Fruit fly (Drosophila melanogaster): ENCODE results near the gene CG5114.

The CG5114 gene

dm6 chr3L:15013296-15013695, 30.7 kb downstream of the CG5114 start (continued):
- TF ChIP-seq CG3032 (tag; optimal IDR thresholded peaks at IDR 0.05), result peak; percentile 64
- no peak for TF ChIP-seq CG31627 (GFP tag; optimal IDR thresholded peaks at IDR 0.05)
- TF ChIP-seq eg (GFP tag; IDR thresholded peaks at IDR 0.05), result 0 out of 3 replicates have a peak, but pooled peaks have one; percentile 28
- TF ChIP-seq cyc (GFP tag; optimal IDR thresholded peaks at IDR 0.05), result peak; percentile 2
- TF ChIP-seq CG9139 (GFP tag; optimal IDR thresholded peaks at IDR 0.05), result no peak
- peak; percentile 60 for TF ChIP-seq CG32006 (GFP tag; optimal IDR thresholded peaks at IDR 0.05)
- TF ChIP-seq topi (GFP tag; optimal IDR thresholded peaks at IDR 0.05), result peak; percentile 3
- no peak for TF ChIP-seq fkh (GFP tag; optimal IDR thresholded peaks at IDR 0.05)
- peak; percentile 61 for TF ChIP-seq CG10669 (GFP tag; optimal IDR thresholded peaks at IDR 0.05)
- no peak for TF ChIP-seq vri (GFP tag; optimal IDR thresholded peaks at IDR 0.05)
- no peak for TF ChIP-seq esn (GFP tag; optimal IDR thresholded peaks at IDR 0.05)
- peak; percentile 51 for TF ChIP-seq svp (GFP tag)
- no peak for TF ChIP-seq Sox15 (GFP tag; optimal IDR thresholded peaks at IDR 0.05)
- peak; percentile 3 for TF ChIP-seq Met (GFP tag; optimal IDR thresholded peaks at IDR 0.05)
- peak in 1 of 2 experiments; percentile 31 for TF ChIP-seq salr (GFP tag; optimal IDR thresholded peaks at IDR 0.05)
- TF ChIP-seq CG8632 (GFP tag; optimal IDR thresholded peaks at IDR 0.05), result peak; percentile 35
- TF ChIP-seq dsx (GFP tag; optimal IDR thresholded peaks at IDR 0.05; ENCODE audit: poor library complexity, severe bottlenecking), result peak; percentile 50
- TF ChIP-seq CG6808 (GFP tag; optimal IDR thresholded peaks at IDR 0.05), result peak; percentile 62

dm6 chr3L:15013957-15014692, 31.5 kb downstream of the CG5114 start, which contains the start of gene Reck:
Gene Reck (minus strand): TSS chr3L:15014062.
- TF ChIP-seq Hr38 (GFP tag; optimal IDR thresholded peaks at IDR 0.05) (no peak), Hr39 (GFP tag; optimal IDR thresholded peaks at IDR 0.05) (peak; percentile 57), net (GFP tag; optimal IDR thresholded peaks at IDR 0.05) (peak; percentile 93), CG6808 (GFP tag; optimal IDR thresholded peaks at IDR 0.05) (peak; percentile 82), lz (GFP tag; optimal IDR thresholded peaks at IDR 0.05) (peak; percentile 55), Smox (GFP tag; optimal IDR thresholded peaks at IDR 0.05) (peak; percentile 79), acj6 (GFP tag; optimal IDR thresholded peaks at IDR 0.05) (peak; percentile 91), svp (GFP tag) (peak; percentile 92), fkh (GFP tag; optimal IDR thresholded peaks at IDR 0.05) (peak; percentile 3), CG15336 (GFP tag; IDR thresholded peaks at IDR 0.05) (peak; percentile 96), CG1621 (tag; optimal IDR thresholded peaks at IDR 0.05) (peak; percentile 78), Hr4 (GFP tag; optimal IDR thresholded peaks at IDR 0.05) (peak; percentile 94), eg (GFP tag; IDR thresholded peaks at IDR 0.05) (peak; percentile 97), CG3032 (tag; optimal IDR thresholded peaks at IDR 0.05) (peak; percentile 83), Eip93F (GFP tag; optimal IDR thresholded peaks at IDR 0.05) (peak; percentile 61), dsx (GFP tag; optimal IDR thresholded peaks at IDR 0.05; ENCODE audit: poor library complexity, severe bottlenecking) (peak; percentile 83), CG10631 (GFP tag; optimal IDR thresholded peaks at IDR 0.05) (peak; percentile 88), pdm3 (GFP tag; optimal IDR thresholded peaks at IDR 0.05) (peak; percentile 85), CG6276 (GFP tag; optimal IDR thresholded peaks at IDR 0.05) (peak; percentile 92), Sox15 (GFP tag; optimal IDR thresholded peaks at IDR 0.05) (peak; percentile 49), Sox102F (GFP tag; optimal IDR thresholded peaks at IDR 0.05) (peak; percentile 81), CG3919 (GFP tag; optimal IDR thresholded peaks at IDR 0.05) (peak; percentile 93), CG10669 (GFP tag; optimal IDR thresholded peaks at IDR 0.05) (peak; percentile 87), CG11762 (GFP tag; optimal IDR thresholded peaks at IDR 0.05; ENCODE audit: insufficient read depth) (peak; percentile 84), CG32006 (GFP tag; optimal IDR thresholded peaks at IDR 0.05) (peak; percentile 85), CG7368 (GFP tag; optimal IDR thresholded peaks at IDR 0.05) (peak; percentile 85), CG8319 (GFP tag; optimal IDR thresholded peaks at IDR 0.05) (peak; percentile 62), Blimp-1 (GFP tag; optimal IDR thresholded peaks at IDR 0.05) (peak; percentile 35), Eip75B (GFP tag; optimal IDR thresholded peaks at IDR 0.05) (peak; percentile 85), Ets96B (tag; optimal IDR thresholded peaks at IDR 0.05) (peak; percentile 85), dac (GFP tag; optimal IDR thresholded peaks at IDR 0.05) (peak; percentile 70), Sox14 (GFP tag; optimal IDR thresholded peaks at IDR 0.05) (peak; percentile 79), fd59A (GFP tag; optimal IDR thresholded peaks at IDR 0.05) (peak; percentile 62), CG16779 (tag; optimal IDR thresholded peaks at IDR 0.05) (peak; percentile 85), esn (GFP tag; optimal IDR thresholded peaks at IDR 0.05) (peak; percentile 87), salr (GFP tag; optimal IDR thresholded peaks at IDR 0.05) (peak; percentile 67 to 82), topi (GFP tag; optimal IDR thresholded peaks at IDR 0.05) (peak; percentile 85), cyc (GFP tag; optimal IDR thresholded peaks at IDR 0.05) (peak; percentile 68), Eip78C (GFP tag) (peak; percentile 98), CG8119 (GFP tag; IDR thresholded peaks at IDR 0.05) (peak; percentile 96), CG6792 (GFP tag; optimal IDR thresholded peaks at IDR 0.05) (peak; percentile 74), CG31627 (GFP tag; optimal IDR thresholded peaks at IDR 0.05) (peak; percentile 61)
